Fruit fly (Drosophila melanogaster): ENCODE results near the gene CG42554.

Gene CG42554

dm6 chr3L:808725-809537, 26.6 kb upstream of the CG42554 start:
- TF ChIP-seq Hnf4 (GFP tag; optimal IDR thresholded peaks at IDR 0.05) (no peak), CrebA (GFP tag; optimal IDR thresholded peaks at IDR 0.05; ENCODE audit: borderline replicate concordance) (no peak), woc (GFP tag; optimal IDR thresholded peaks at IDR 0.05) (no peak), br (GFP tag; optimal IDR thresholded peaks at IDR 0.05) (no peak), HLH106 (tag; optimal IDR thresholded peaks at IDR 0.05) (no peak), N (GFP tag; optimal IDR thresholded peaks at IDR 0.05) (no peak), Hr83 (GFP tag; optimal IDR thresholded peaks at IDR 0.05; ENCODE audit: poor library complexity, severe bottlenecking) (no peak), Vsx2 (GFP tag; optimal IDR thresholded peaks at IDR 0.05; ENCODE audit: partially characterized antibody) (no peak), h (GFP tag; optimal IDR thresholded peaks at IDR 0.05) (no peak), Mio (GFP tag; optimal IDR thresholded peaks at IDR 0.05) (no peak), dmrt93B (GFP tag; optimal IDR thresholded peaks at IDR 0.05) (no peak), foxo (GFP tag; optimal IDR thresholded peaks at IDR 0.05) (no peak), psq (GFP tag; optimal IDR thresholded peaks at IDR 0.05) (no peak)

dm6 chr3L:809538-809805, 26.0 kb upstream of the CG42554 start:
- TF ChIP-seq Myc (optimal IDR thresholded peaks at IDR 0.05) (no peak), Sp1 (GFP tag; optimal IDR thresholded peaks at IDR 0.05) (no peak), sv (GFP tag; optimal IDR thresholded peaks at IDR 0.05) (no peak), CrebA (GFP tag; optimal IDR thresholded peaks at IDR 0.05; ENCODE audit: borderline replicate concordance) (no peak), ey (GFP tag; optimal IDR thresholded peaks at IDR 0.05) (no peak), Jra (GFP tag; optimal IDR thresholded peaks at IDR 0.05) (no peak), rgr (GFP tag; optimal IDR thresholded peaks at IDR 0.05) (no peak), Hr78 (GFP tag; optimal IDR thresholded peaks at IDR 0.05) (no peak), psq (GFP tag; optimal IDR thresholded peaks at IDR 0.05) (no peak), Rel (GFP tag; optimal IDR thresholded peaks at IDR 0.05) (no peak), Rel (tag; optimal IDR thresholded peaks at IDR 0.05) (no peak), dmrt93B (GFP tag; optimal IDR thresholded peaks at IDR 0.05) (no peak), brk (GFP tag; optimal IDR thresholded peaks at IDR 0.05) (no peak)

dm6 chr3L:810038-810644, 25.3 kb upstream of the CG42554 start:
- no peak for TF ChIP-seq h (GFP tag; optimal IDR thresholded peaks at IDR 0.05)
- no peak for TF ChIP-seq CG9705 (GFP tag; optimal IDR thresholded peaks at IDR 0.05)
- no peak for TF ChIP-seq pan (optimal IDR thresholded peaks at IDR 0.05)
- TF ChIP-seq psq (GFP tag; optimal IDR thresholded peaks at IDR 0.05), result no peak
- no peak for TF ChIP-seq Vsx2 (GFP tag; optimal IDR thresholded peaks at IDR 0.05; ENCODE audit: partially characterized antibody)
- TF ChIP-seq Sp1 (GFP tag; optimal IDR thresholded peaks at IDR 0.05), result no peak
- no peak for TF ChIP-seq sv (GFP tag; optimal IDR thresholded peaks at IDR 0.05)
- TF ChIP-seq HLH106 (tag; optimal IDR thresholded peaks at IDR 0.05), result no peak
- no peak for TF ChIP-seq usp (GFP tag; optimal IDR thresholded peaks at IDR 0.05)
- no peak for TF ChIP-seq Abd-B (GFP tag; optimal IDR thresholded peaks at IDR 0.05)
- no peak for TF ChIP-seq lola (GFP tag; optimal IDR thresholded peaks at IDR 0.05)
- no peak for TF ChIP-seq Rel (GFP tag; optimal IDR thresholded peaks at IDR 0.05)
- no peak for TF ChIP-seq Rel (tag; optimal IDR thresholded peaks at IDR 0.05)
- TF ChIP-seq sage (GFP tag; optimal IDR thresholded peaks at IDR 0.05), result no peak
- TF ChIP-seq foxo (GFP tag; optimal IDR thresholded peaks at IDR 0.05), result no peak
- no peak for TF ChIP-seq Dif (GFP tag; optimal IDR thresholded peaks at IDR 0.05; ENCODE audit: partially characterized antibody)

- TF ChIP-seq Mio (GFP tag; optimal IDR thresholded peaks at IDR 0.05), result no peak
- no peak for TF ChIP-seq Rel (GFP tag; optimal IDR thresholded peaks at IDR 0.05)
- no peak for TF ChIP-seq Rel (tag; optimal IDR thresholded peaks at IDR 0.05)
- TF ChIP-seq Vsx2 (GFP tag; optimal IDR thresholded peaks at IDR 0.05; ENCODE audit: partially characterized antibody), result no peak
- TF ChIP-seq CG9705 (GFP tag; optimal IDR thresholded peaks at IDR 0.05), result no peak
- TF ChIP-seq Myc (optimal IDR thresholded peaks at IDR 0.05), result no peak
- TF ChIP-seq rgr (GFP tag; optimal IDR thresholded peaks at IDR 0.05), result no peak
- no peak for TF ChIP-seq Hnf4 (GFP tag; optimal IDR thresholded peaks at IDR 0.05)
- TF ChIP-seq brk (GFP tag; optimal IDR thresholded peaks at IDR 0.05), result no peak
- TF ChIP-seq fru (GFP tag; optimal IDR thresholded peaks at IDR 0.05), result no peak
- TF ChIP-seq GATAd (GFP tag; optimal IDR thresholded peaks at IDR 0.05), result no peak
- TF ChIP-seq tai (GFP tag; optimal IDR thresholded peaks at IDR 0.05), result no peak
These were observed 23.7 kb upstream of the CG42554 start for dm6 chr3L:811816-812215.

Measured in whole organism, wandering third instar larva.